Fruit fly (Drosophila melanogaster) whole organism, embryonic: ENCODE data around the gene ssp3.
A peak's percentile ranks its signal among the peaks of the same experiment; 100 is the strongest.

Experiments used
- Aef1 ChIP-seq: fragments of 200-800 bp; sonication (Bioruptor generic); IDR thresholded peaks from 3 replicates; pipeline ENCODE4 v1.3.6; 2022; ENCODE audit warnings: missing biosample characterization, missing genetic modification characterization
- Asciz ChIP-seq: fragments of 200-800 bp; sonication (Bioruptor generic); optimal IDR thresholded peaks from 2 replicates; lab custom pipeline; 2017; ENCODE audit warnings: missing biosample characterization, mild to moderate bottlenecking, missing genetic modification characterization, missing genetic modification reagents
- Bgb ChIP-seq: fragments of 200-800 bp; sonication (Bioruptor generic); IDR thresholded peaks from 2 replicates; pipeline ENCODE4 v1.3.6; 2022; ENCODE audit warnings: missing biosample characterization, missing genetic modification characterization; ENCODE audit not compliant: partially characterized antibody
- C15 ChIP-seq: fragments of 200-800 bp; sonication (Bioruptor generic); IDR thresholded peaks from 3 replicates; pipeline ENCODE4 v1.3.6; 2022; ENCODE audit warnings: missing biosample characterization, missing genetic modification characterization
- CG10321 ChIP-seq: fragments of 200-800 bp; sonication (Bioruptor generic); IDR thresholded peaks from 2 replicates; pipeline ENCODE4 v1.3.6; 2022; ENCODE audit warnings: missing biosample characterization, missing genetic modification characterization
- CG10462 ChIP-seq: fragments of 200-800 bp; sonication (Bioruptor generic); optimal IDR thresholded peaks from 2 replicates; lab custom pipeline; 2016; ENCODE audit warnings: missing biosample characterization, missing genetic modification characterization
- CG11456 ChIP-seq: fragments of 200-800 bp; sonication (Bioruptor generic); IDR thresholded peaks from 3 replicates; pipeline ENCODE4 v1.3.6; 2022; ENCODE audit warnings: missing biosample characterization, missing genetic modification characterization
- CG11504 ChIP-seq: fragments of 200-800 bp; sonication (Bioruptor generic); optimal IDR thresholded peaks from 3 replicates; lab custom pipeline; 2019; ENCODE audit warnings: missing biosample characterization, mild to moderate bottlenecking, missing genetic modification characterization, moderate library complexity
- CG12299 ChIP-seq: fragments of 200-800 bp; sonication (Bioruptor generic); optimal IDR thresholded peaks from 2 replicates; lab custom pipeline; 2018; ENCODE audit warnings: missing biosample characterization, mild to moderate bottlenecking, missing genetic modification characterization
- CG12659 ChIP-seq: fragments of 200-800 bp; sonication (Bioruptor generic); optimal IDR thresholded peaks from 3 replicates; lab custom pipeline; 2017; ENCODE audit warnings: mild to moderate bottlenecking, missing biosample characterization, missing genetic modification reagents, missing genetic modification characterization
- CG13287 ChIP-seq: fragments of 200-800 bp; sonication (Bioruptor generic); IDR thresholded peaks from 2 replicates; pipeline ENCODE4 v1.3.6; 2022; ENCODE audit warnings: missing biosample characterization, missing genetic modification characterization; ENCODE audit not compliant: partially characterized antibody
- CG14860 ChIP-seq: fragments of 200-800 bp; sonication (Bioruptor generic); IDR thresholded peaks from 3 replicates; pipeline ENCODE4 v1.3.6; 2022; ENCODE audit warnings: missing biosample characterization, missing genetic modification characterization; ENCODE audit not compliant: partially characterized antibody
- CG15479 ChIP-seq: fragments of 200-800 bp; sonication (Bioruptor generic); optimal IDR thresholded peaks from 3 replicates; lab custom pipeline; 2019; ENCODE audit warnings: missing biosample characterization, mild to moderate bottlenecking, missing genetic modification characterization, moderate library complexity
- CG16863 ChIP-seq: fragments of 200-800 bp; sonication (Bioruptor generic); optimal IDR thresholded peaks from 3 replicates; lab custom pipeline; 2016; ENCODE audit warnings: missing biosample characterization, missing genetic modification characterization
- CG1792 ChIP-seq: fragments of 200-800 bp; sonication (Bioruptor generic); optimal IDR thresholded peaks from 2 replicates; lab custom pipeline; 2016; ENCODE audit warnings: missing biosample characterization, missing genetic modification characterization
- CG18011 ChIP-seq: fragments of 200-800 bp; sonication (Bioruptor generic); optimal IDR thresholded peaks from 2 replicates; lab custom pipeline; 2017; ENCODE audit warnings: missing biosample characterization, missing genetic modification characterization, mild to moderate bottlenecking, moderate library complexity, missing genotype
- CG18476 ChIP-seq: fragments of 200-800 bp; sonication (Bioruptor generic); optimal IDR thresholded peaks from 2 replicates; lab custom pipeline; 2016; ENCODE audit warnings: missing biosample characterization, mild to moderate bottlenecking, missing genetic modification characterization
- CG2712 ChIP-seq: fragments of 200-800 bp; optimal IDR thresholded peaks from 3 replicates; lab custom pipeline; 2019; ENCODE audit warnings: missing biosample characterization, mild to moderate bottlenecking, missing genetic modification characterization, moderate library complexity
- CG42726 ChIP-seq: fragments of 200-800 bp; sonication (Bioruptor generic); IDR thresholded peaks from 2 replicates; pipeline ENCODE4 v1.3.6; 2022; ENCODE audit warnings: missing biosample characterization, missing genetic modification characterization; ENCODE audit not compliant: partially characterized antibody
- CG4328 ChIP-seq: fragments of 200-800 bp; sonication (Bioruptor generic); optimal IDR thresholded peaks from 3 replicates; lab custom pipeline; 2017; ENCODE audit warnings: missing biosample characterization, missing genetic modification reagents, missing genetic modification characterization
- CG4360 ChIP-seq: fragments of 200-800 bp; sonication (Bioruptor generic); IDR thresholded peaks from 2 replicates; pipeline ENCODE4 v1.3.6; 2022; ENCODE audit warnings: missing biosample characterization, missing genetic modification characterization
- CG6765 ChIP-seq: fragments of 200-800 bp; sonication (Bioruptor generic); optimal IDR thresholded peaks from 3 replicates; lab custom pipeline; 2017; ENCODE audit warnings: missing biosample characterization, mild to moderate bottlenecking, missing genetic modification characterization
- CG6854 ChIP-seq: fragments of 200-800 bp; sonication (Bioruptor generic); optimal IDR thresholded peaks from 3 replicates; lab custom pipeline; 2017; ENCODE audit warnings: missing biosample characterization, mild to moderate bottlenecking, missing genetic modification characterization
- CG7928 ChIP-seq: fragments of 200-800 bp; sonication (Bioruptor generic); optimal IDR thresholded peaks from 2 replicates; lab custom pipeline; 2017; ENCODE audit warnings: missing biosample characterization, mild to moderate bottlenecking, missing genetic modification characterization
- CG8924 ChIP-seq: fragments of 200-800 bp; optimal IDR thresholded peaks from 3 replicates; lab custom pipeline; 2019; ENCODE audit warnings: missing biosample characterization, mild to moderate bottlenecking, missing genetic modification characterization, moderate library complexity
- CG9609 ChIP-seq: fragments of 200-800 bp; sonication (Bioruptor generic); optimal IDR thresholded peaks from 3 replicates; lab custom pipeline; 2016; ENCODE audit warnings: missing biosample characterization, missing genetic modification characterization
- D ChIP-seq, 2 experiments: fragments of 200-800 bp in 1 of 2; fragments of >200 bp in 1 of 2; sonication (Bioruptor generic) in 1 of 2; optimal IDR thresholded peaks; 2 replicates in 1 of 2; 3 replicates in 1 of 2; lab custom pipeline; 2017; ENCODE audit warnings: mild to moderate bottlenecking in 1 of 2, missing biosample characterization in 1 of 2, missing genetic modification characterization in 1 of 2, missing genetic modification reagents in 1 of 2
- D19B ChIP-seq: fragments of 200-800 bp; sonication (Bioruptor generic); optimal IDR thresholded peaks from 2 replicates; lab custom pipeline; 2017; ENCODE audit warnings: missing biosample characterization, mild to moderate bottlenecking, missing genetic modification characterization
- H15 ChIP-seq: fragments of 200-800 bp; sonication (Bioruptor generic); IDR thresholded peaks from 3 replicates; pipeline ENCODE4 v1.3.6; 2022; ENCODE audit warnings: missing biosample characterization, missing genetic modification characterization
- Hmr ChIP-seq: fragments of 200-800 bp; sonication (Bioruptor generic); optimal IDR thresholded peaks from 3 replicates; lab custom pipeline; 2017; ENCODE audit warnings: mild to moderate bottlenecking, missing biosample characterization, missing genetic modification reagents, missing genetic modification characterization
- Jarid2 ChIP-seq: fragments of 200-800 bp; sonication (Bioruptor generic); optimal IDR thresholded peaks from 3 replicates; lab custom pipeline; 2017; ENCODE audit warnings: mild to moderate bottlenecking, missing biosample characterization, missing genetic modification reagents, missing genetic modification characterization
- Ptx1 ChIP-seq: fragments of 200-800 bp; sonication (Bioruptor generic); IDR thresholded peaks from 2 replicates; pipeline ENCODE4 v1.3.6; 2022; ENCODE audit warnings: missing biosample characterization, missing genetic modification characterization
- ap ChIP-seq: fragments of 200-800 bp; sonication (Bioruptor generic); IDR thresholded peaks from 2 replicates; pipeline ENCODE4 v1.3.6; 2022; ENCODE audit warnings: missing biosample characterization, missing genetic modification characterization
- ara ChIP-seq: fragments of 200-800 bp; sonication (Bioruptor generic); IDR thresholded peaks from 2 replicates; pipeline ENCODE4 v1.3.6; 2022; ENCODE audit warnings: missing biosample characterization, missing genetic modification characterization
- cato ChIP-seq: fragments of 200-800 bp; sonication (Bioruptor generic); optimal IDR thresholded peaks from 2 replicates; lab custom pipeline; 2016; ENCODE audit warnings: missing biosample characterization, missing genetic modification characterization, borderline replicate concordance
- dimm ChIP-seq: fragments of 200-800 bp; sonication (Bioruptor generic); IDR thresholded peaks from 2 replicates; pipeline ENCODE4 v1.3.6; 2022; ENCODE audit warnings: missing biosample characterization, missing genetic modification characterization
- esg ChIP-seq: fragments of 200-800 bp; sonication (Bioruptor generic); conservative IDR thresholded peaks from 2 replicates; pipeline ENCODE4 v1.3.6; 2022; ENCODE audit warnings: missing biosample characterization, missing genetic modification characterization
- fd96Cb ChIP-seq: fragments of 200-800 bp; sonication (Bioruptor generic); optimal IDR thresholded peaks from 2 replicates; lab custom pipeline; 2018; ENCODE audit warnings: missing biosample characterization, mild to moderate bottlenecking, missing genetic modification characterization, moderate library complexity
- ftz-f1 ChIP-seq: fragments of 200-800 bp; sonication (Bioruptor generic); optimal IDR thresholded peaks from 2 replicates; lab custom pipeline; 2016; ENCODE audit warnings: missing biosample characterization, missing genetic modification characterization
- h ChIP-seq: fragments of >200 bp; optimal IDR thresholded peaks from 2 replicates; lab custom pipeline; 2017
- nerfin-1 ChIP-seq: fragments of 200-800 bp; sonication (Bioruptor generic); optimal IDR thresholded peaks from 3 replicates; lab custom pipeline; 2019; ENCODE audit warnings: missing biosample characterization, mild to moderate bottlenecking, missing genetic modification characterization, moderate library complexity
- row ChIP-seq: fragments of 200-800 bp; sonication (Bioruptor generic); IDR thresholded peaks from 3 replicates; pipeline ENCODE4 v1.3.6; 2022; ENCODE audit warnings: missing biosample characterization, missing genetic modification characterization
- sens ChIP-seq: fragments of 200-800 bp; sonication (Bioruptor generic); peaks from one replicate; lab custom pipeline; 2016; ENCODE audit warnings: missing biosample characterization, missing genetic modification characterization
- shn ChIP-seq: fragments of 200-800 bp; sonication (Bioruptor generic); optimal IDR thresholded peaks from 3 replicates; lab custom pipeline; 2016; ENCODE audit warnings: missing biosample characterization, missing genetic modification characterization
- stwl ChIP-seq: fragments of 200-800 bp; sonication (Bioruptor generic); optimal IDR thresholded peaks from 3 replicates; lab custom pipeline; 2018; ENCODE audit warnings: missing biosample characterization, mild to moderate bottlenecking, missing genetic modification characterization, moderate library complexity
- tll ChIP-seq, 2 experiments: fragments of 200-800 bp in 1 of 2; fragments of >200 bp in 1 of 2; sonication (Bioruptor generic) in 1 of 2; optimal IDR thresholded peaks; 2 replicates each; lab custom pipeline; 2017 to 2019; ENCODE audit warnings: missing biosample characterization in 2 of 2, missing genetic modification characterization in 2 of 2, mild to moderate bottlenecking in 1 of 2, moderate library complexity in 1 of 2
- tna ChIP-seq: fragments of 200-800 bp; sonication (Bioruptor generic); IDR thresholded peaks from 2 replicates; pipeline ENCODE4 v1.3.6; 2022; ENCODE audit warnings: missing biosample characterization, missing genetic modification characterization; ENCODE audit not compliant: partially characterized antibody
- unc-4 ChIP-seq: fragments of 200-800 bp; sonication (Bioruptor generic); IDR thresholded peaks from 2 replicates; pipeline ENCODE4 v1.3.6; 2022; ENCODE audit warnings: missing biosample characterization, missing genetic modification characterization; ENCODE audit not compliant: partially characterized antibody
- yki ChIP-seq: fragments of >200 bp; optimal IDR thresholded peaks from 3 replicates; lab custom pipeline; 2018
- zfh2 ChIP-seq: fragments of 200-800 bp; sonication (Bioruptor generic); optimal IDR thresholded peaks from 2 replicates; lab custom pipeline; 2016; ENCODE audit warnings: missing biosample characterization, missing genetic modification characterization

ssp3 gene

dm6 chr2L:18936056-18936455 lies 7.7 kb downstream of the ssp3 start (continued):
- no peak for TF ChIP-seq ara (GFP tag; lab: Robert Waterston, UW)
- TF ChIP-seq ap (GFP tag; lab: Robert Waterston, UW), result no peak
- no peak for TF ChIP-seq Hmr (GFP tag; lab: Kevin White, UChicago)
- TF ChIP-seq esg, result no peak
- peak; percentile 78; the same call in 1 of the 2 replicates for TF ChIP-seq CG42726 (GFP tag; lab: Robert Waterston, UW)
- no peak for TF ChIP-seq Asciz (GFP tag; lab: Kevin White, UChicago)
- TF ChIP-seq Bgb (GFP tag; lab: Robert Waterston, UW), result peak; percentile 37; the same call in 1 of the 2 replicates
- TF ChIP-seq CG4360, result peak; percentile 83
- no peak for TF ChIP-seq CG6854 (GFP tag; lab: Kevin White, UChicago)
- TF ChIP-seq H15 (GFP tag; lab: Robert Waterston, UW), result no peak
- TF ChIP-seq row (GFP tag; lab: Robert Waterston, UW), result no peak; the same call in 2 of the 3 replicates
- TF ChIP-seq CG11504, result no peak
- no peak for TF ChIP-seq CG18011 (GFP tag; lab: Kevin White, UChicago)
- no peak for TF ChIP-seq CG12299 (tag; lab: Kevin White, UChicago)
- peak; percentile 51; the same call in 2 of the 3 replicates for TF ChIP-seq CG14860 (GFP tag; lab: Robert Waterston, UW)
- TF ChIP-seq CG4328 (GFP tag; lab: Kevin White, UChicago), result no peak
- TF ChIP-seq tna (GFP tag; lab: Robert Waterston, UW), result peak; percentile 58; the same call in 1 of the 2 replicates
- TF ChIP-seq dimm (GFP tag; lab: Robert Waterston, UW), result no peak
- TF ChIP-seq CG6765 (GFP tag; lab: Kevin White, UChicago), result no peak
- no peak for TF ChIP-seq CG18476 (GFP tag; lab: Kevin White, UChicago)
- TF ChIP-seq Ptx1, result no peak
- no peak for TF ChIP-seq tll (GFP tag; optimal IDR thresholded peaks at IDR 0.05; lab: Kevin White, UChicago)
- TF ChIP-seq unc-4 (GFP tag; lab: Robert Waterston, UW), result no peak
- TF ChIP-seq Jarid2 (GFP tag; lab: Kevin White, UChicago), result peak; percentile 95
- TF ChIP-seq CG1792, result no peak
- no peak for TF ChIP-seq cato (GFP tag; lab: Kevin White, UChicago)
- TF ChIP-seq CG2712 (tag; lab: Kevin White, UChicago), result no peak
- TF ChIP-seq ftz-f1 (GFP tag; lab: Kevin White, UChicago), result peak; percentile 42
- TF ChIP-seq CG10462 (GFP tag; lab: Kevin White, UChicago), result no peak
- no peak for TF ChIP-seq CG12659
- TF ChIP-seq CG11456 (GFP tag; lab: Robert Waterston, UW), result no peak
- peak; percentile 15 for TF ChIP-seq nerfin-1 (tag; lab: Kevin White, UChicago)
- peak; percentile 100 for TF ChIP-seq CG10321 (GFP tag; lab: Robert Waterston, UW)
- TF ChIP-seq CG7928 (GFP tag; lab: Kevin White, UChicago), result no peak
- TF ChIP-seq yki (lab: Kevin White, UChicago), result no peak
- TF ChIP-seq CG8924 (tag; lab: Kevin White, UChicago), result peak; percentile 5
- TF ChIP-seq shn, result no peak
- no peak for TF ChIP-seq CG16863 (GFP tag; lab: Kevin White, UChicago)
- TF ChIP-seq zfh2 (GFP tag; lab: Kevin White, UChicago), result no peak
- no peak for TF ChIP-seq CG9609 (GFP tag; lab: Kevin White, UChicago)
- no peak for TF ChIP-seq Aef1 (GFP tag; lab: Robert Waterston, UW)
- TF ChIP-seq fd96Cb (tag; lab: Kevin White, UChicago), result no peak
- TF ChIP-seq D19B (GFP tag; lab: Kevin White, UChicago), result no peak
- peak; percentile 47; the same call in 1 of the 2 replicates for TF ChIP-seq CG13287 (GFP tag; lab: Robert Waterston, UW)
- TF ChIP-seq stwl (tag; lab: Kevin White, UChicago), result peak; percentile 61
- no peak for TF ChIP-seq D (optimal IDR thresholded peaks at IDR 0.05; lab: Kevin White, UChicago)
- TF ChIP-seq D (GFP tag; optimal IDR thresholded peaks at IDR 0.05; lab: Kevin White, UChicago), result no peak
- TF ChIP-seq C15 (GFP tag; lab: Robert Waterston, UW), result no peak
- peak; percentile 54 for TF ChIP-seq sens (GFP tag; lab: Kevin White, UChicago)
- TF ChIP-seq h (lab: Kevin White, UChicago), result no peak
- no peak for TF ChIP-seq CG15479 (GFP tag; lab: Kevin White, UChicago)
